Worm (Caenorhabditis elegans): Measurements from ENCODE around the gene cup-16.
A peak's percentile ranks its signal among the peaks of the same experiment; 100 is the strongest.

Gene cup-16

DNA sequence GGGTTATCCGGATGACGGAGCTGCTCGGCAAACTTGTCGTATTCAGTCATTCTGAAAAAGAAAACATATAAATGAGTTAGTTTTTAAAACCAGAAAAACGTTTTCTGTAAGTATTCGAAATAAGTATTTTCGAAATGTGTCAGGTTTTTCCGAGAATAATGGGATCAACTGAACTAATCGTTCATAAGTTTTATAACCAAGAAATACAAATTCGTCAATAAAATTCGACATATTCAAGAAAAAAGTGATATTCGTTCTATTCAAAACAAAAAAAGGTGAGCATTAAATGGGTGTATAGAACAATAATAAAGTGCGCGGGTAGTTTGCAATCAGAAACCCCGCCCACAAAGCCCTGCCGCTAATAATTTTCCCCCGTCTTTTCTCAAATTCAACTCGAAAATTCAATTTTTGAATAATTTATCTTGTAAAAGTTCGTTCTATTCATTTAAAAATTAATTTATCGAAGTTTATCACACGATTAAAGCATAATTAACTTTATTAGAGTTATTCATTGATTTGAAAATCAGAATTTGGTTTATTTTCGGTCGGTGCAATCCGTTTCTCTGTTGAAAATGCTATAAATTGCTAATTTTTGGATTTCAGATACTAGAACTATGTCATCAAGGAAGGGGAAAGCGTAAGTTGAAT is 9.4 kb downstream of the cup-16 start, which contains the start of the genes cyn-11 and T01B7.5 (continued):
- TF ChIP-seq ZK546.5 (tag; optimal IDR thresholded peaks at IDR 0.05), result no peak
- peak in 1 of 2 experiments; percentile 50 for TF ChIP-seq lsy-2 (tag; optimal IDR thresholded peaks at IDR 0.05)
- peak; percentile 33 for TF ChIP-seq C34F6.9 (tag; optimal IDR thresholded peaks at IDR 0.05)

DNA sequence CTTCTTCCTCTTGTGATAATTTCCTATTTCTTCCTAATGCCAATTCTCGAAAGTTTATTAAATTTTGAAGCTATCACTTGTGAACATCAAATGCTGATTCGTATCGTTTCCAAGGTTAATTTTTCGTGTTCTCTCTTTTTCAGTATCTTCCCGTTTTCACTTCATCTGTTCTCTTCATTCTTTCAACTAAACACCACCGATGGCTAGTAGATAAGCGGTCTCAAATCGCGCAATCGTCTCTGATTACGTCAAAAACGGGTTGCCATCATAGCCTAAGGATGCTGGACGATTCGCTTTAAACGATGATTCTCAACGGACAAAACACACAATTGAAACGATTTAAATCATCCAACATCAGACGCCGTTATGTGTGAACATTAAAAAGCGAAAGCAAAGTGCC is 10.6 kb downstream of the cup-16 start:
- TF ChIP-seq Y55F3AM.14 (GFP tag; optimal IDR thresholded peaks at IDR 0.05) (no peak), unc-55 (GFP tag; optimal IDR thresholded peaks at IDR 0.05) (no peak), nhr-6 (tag; optimal IDR thresholded peaks at IDR 0.05) (no peak), ceh-82 (tag; optimal IDR thresholded peaks at IDR 0.05) (no peak), dmd-4 (tag; optimal IDR thresholded peaks at IDR 0.05) (no peak), ztf-1 (GFP tag; conservative IDR thresholded peaks at IDR 0.05) (no peak), R02D3.7 (tag; optimal IDR thresholded peaks at IDR 0.05) (no peak), mbf-1 (tag; optimal IDR thresholded peaks at IDR 0.05) (no peak), sma-3 (GFP tag; optimal IDR thresholded peaks at IDR 0.05) (no peak), blmp-1 (tag; optimal IDR thresholded peaks at IDR 0.05; ENCODE audit: insufficient read depth) (peak; percentile 96), nhr-129 (tag; optimal IDR thresholded peaks at IDR 0.05) (no peak), sma-9 (GFP tag; optimal IDR thresholded peaks at IDR 0.05) (peak; percentile 35), sma-9 (tag; optimal IDR thresholded peaks at IDR 0.05) (no peak), egl-27 (tag; optimal IDR thresholded peaks at IDR 0.05) (no peak), peb-1 (tag; optimal IDR thresholded peaks at IDR 0.05) (no peak), nhr-25 (tag; optimal IDR thresholded peaks at IDR 0.05) (peak; percentile 51), ztf-4 (tag; optimal IDR thresholded peaks at IDR 0.05) (no peak), ztf-11 (tag; optimal IDR thresholded peaks at IDR 0.05) (no peak), ama-1 (optimal IDR thresholded peaks at IDR 0.05) (no peak), nhr-21 (tag; optimal IDR thresholded peaks at IDR 0.05) (peak; percentile 28), sem-4 (tag; optimal IDR thresholded peaks at IDR 0.05) (peak; percentile 46), fos-1 (tag; optimal IDR thresholded peaks at IDR 0.05) (no peak), nhr-77 (tag; optimal IDR thresholded peaks at IDR 0.05) (no peak), zag-1 (tag; optimal IDR thresholded peaks at IDR 0.05) (no peak), lin-13 (GFP tag; optimal IDR thresholded peaks at IDR 0.05) (no peak), mdl-1 (tag; optimal IDR thresholded peaks at IDR 0.05) (no peak), crh-2 (tag; optimal IDR thresholded peaks at IDR 0.05) (no peak), nhr-10 (tag; optimal IDR thresholded peaks at IDR 0.05) (no peak), lsy-2 (tag; optimal IDR thresholded peaks at IDR 0.05) (no peak), nhr-12 (tag; optimal IDR thresholded peaks at IDR 0.05) (no peak)

DNA sequence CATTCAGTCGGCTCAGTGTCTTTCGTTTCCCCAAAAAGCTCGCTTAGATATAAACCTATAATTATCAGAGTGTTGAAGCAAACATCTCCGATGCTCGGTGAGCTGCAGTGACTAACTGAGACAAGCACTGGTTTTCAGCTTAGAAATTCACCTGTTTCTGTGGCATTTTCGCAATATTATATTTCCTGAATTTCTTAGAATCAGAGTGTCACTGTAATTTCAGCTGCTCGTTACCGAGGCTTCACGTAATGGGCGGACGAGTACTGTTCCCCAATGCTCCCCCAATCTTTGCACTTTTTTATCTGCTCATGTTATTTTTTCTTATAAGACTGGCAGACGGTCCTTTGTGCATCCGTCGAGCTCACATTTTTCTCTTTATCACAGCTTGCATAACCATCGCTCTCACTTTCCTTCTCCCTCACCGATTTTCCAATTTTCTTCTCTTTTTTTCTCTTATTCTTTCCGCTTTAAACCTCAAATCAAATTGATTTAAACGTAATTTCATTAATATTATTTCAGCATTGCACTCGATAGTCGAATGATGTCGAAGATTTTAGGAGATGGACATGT is 15.1 kb downstream of the cup-16 start, which contains the start of gene trcs-2:
Gene trcs-2 (plus strand): TSS at position 520 of the 570 bp plus-strand sequence.
- TF ChIP-seq unc-55 (GFP tag; optimal IDR thresholded peaks at IDR 0.05), result no peak
- TF ChIP-seq sma-3 (GFP tag; optimal IDR thresholded peaks at IDR 0.05), result no peak
- no peak for TF ChIP-seq unc-39 (tag; optimal IDR thresholded peaks at IDR 0.05)
- TF ChIP-seq mab-5 (tag; optimal IDR thresholded peaks at IDR 0.05), result no peak
- no peak for TF ChIP-seq skn-1 (tag; optimal IDR thresholded peaks at IDR 0.05)
- no peak for TF ChIP-seq nhr-11 (tag; optimal IDR thresholded peaks at IDR 0.05)
- TF ChIP-seq Y55F3AM.14 (GFP tag; optimal IDR thresholded peaks at IDR 0.05), result no peak
- TF ChIP-seq nhr-25 (tag; optimal IDR thresholded peaks at IDR 0.05), result no peak
- no peak for TF ChIP-seq nhr-6 (tag; optimal IDR thresholded peaks at IDR 0.05)
- no peak for TF ChIP-seq elt-3 (tag; optimal IDR thresholded peaks at IDR 0.05)
- no peak for TF ChIP-seq C34F6.9 (tag; optimal IDR thresholded peaks at IDR 0.05)
- no peak for TF ChIP-seq nhr-12 (tag; optimal IDR thresholded peaks at IDR 0.05)

DNA sequence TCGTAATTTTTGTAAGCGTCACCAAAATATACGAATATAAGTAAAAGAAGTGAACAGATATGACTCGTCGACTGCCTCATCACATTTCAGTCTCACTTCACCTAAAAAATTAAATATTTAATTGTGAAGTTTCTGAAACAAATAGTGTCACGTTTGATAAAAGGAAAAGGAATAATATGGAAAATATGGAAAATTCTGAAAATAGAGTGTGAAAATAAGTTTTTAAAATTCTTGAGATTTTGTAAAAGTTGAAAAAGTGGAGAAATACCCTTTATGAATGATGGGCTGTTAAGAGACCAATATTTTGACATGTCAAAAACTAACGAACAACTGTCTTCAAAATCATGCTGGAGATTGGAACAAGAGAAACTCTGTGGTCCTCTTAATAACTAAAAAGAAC is 19.7 kb downstream of the cup-16 start, which contains the start of gene T01B7.9:
Gene T01B7.9 (minus strand): TSS at position 101 of the 400 bp plus-strand sequence.
- no peak for TF ChIP-seq R02D3.7 (tag; optimal IDR thresholded peaks at IDR 0.05)
- no peak for TF ChIP-seq ceh-16 (tag; optimal IDR thresholded peaks at IDR 0.05)
- TF ChIP-seq sma-9 (GFP tag; optimal IDR thresholded peaks at IDR 0.05), result no peak
- no peak for TF ChIP-seq sma-9 (tag; optimal IDR thresholded peaks at IDR 0.05)
- TF ChIP-seq nhr-237 (tag; optimal IDR thresholded peaks at IDR 0.05), result no peak
- no peak for TF ChIP-seq elt-1 (tag; optimal IDR thresholded peaks at IDR 0.05)
- no peak for TF ChIP-seq nhr-11 (tag; optimal IDR thresholded peaks at IDR 0.05)
- no peak for TF ChIP-seq sma-3 (GFP tag; optimal IDR thresholded peaks at IDR 0.05)
- no peak for TF ChIP-seq unc-55 (GFP tag; optimal IDR thresholded peaks at IDR 0.05)
- no peak for TF ChIP-seq nhr-25 (tag; optimal IDR thresholded peaks at IDR 0.05)
- no peak for TF ChIP-seq unc-39 (tag; optimal IDR thresholded peaks at IDR 0.05)
- no peak for TF ChIP-seq nhr-23 (tag; optimal IDR thresholded peaks at IDR 0.05)
- no peak for TF ChIP-seq nhr-129 (tag; optimal IDR thresholded peaks at IDR 0.05)
- TF ChIP-seq nhr-21 (tag; optimal IDR thresholded peaks at IDR 0.05), result no peak
- no peak for TF ChIP-seq gmeb-1 (tag; optimal IDR thresholded peaks at IDR 0.05)
- no peak for TF ChIP-seq egl-27 (tag; optimal IDR thresholded peaks at IDR 0.05)
- TF ChIP-seq alr-1 (tag; optimal IDR thresholded peaks at IDR 0.05), result no peak
- TF ChIP-seq lsy-2 (tag; optimal IDR thresholded peaks at IDR 0.05), result no peak
- no peak for TF ChIP-seq unc-62 (GFP tag; optimal IDR thresholded peaks at IDR 0.05)
- no peak for TF ChIP-seq elt-3 (tag; optimal IDR thresholded peaks at IDR 0.05)
